Fruit fly (Drosophila melanogaster) whole organism, pupa: ENCODE results near the gene CG14641.

Experiments
- CG13204 ChIP-seq: fragments of 200-800 bp; sonication (Bioruptor generic); optimal IDR thresholded peaks from 2 replicates; lab custom pipeline; 2018; ENCODE audit warnings: missing biosample characterization, mild to moderate bottlenecking, missing genetic modification characterization, moderate library complexity
- CG14655 ChIP-seq: fragments of 200-800 bp; sonication (Bioruptor generic); optimal IDR thresholded peaks from 3 replicates; lab custom pipeline; 2017; ENCODE audit warnings: mild to moderate bottlenecking, missing biosample characterization, missing genetic modification reagents, missing genetic modification characterization
- CG15710 ChIP-seq: fragments of 200-800 bp; sonication (Bioruptor generic); optimal IDR thresholded peaks from 2 replicates; lab custom pipeline; 2018; ENCODE audit warnings: missing biosample characterization, mild to moderate bottlenecking, missing genetic modification characterization, moderate library complexity
- CG17806 ChIP-seq: fragments of 200-800 bp; sonication (Bioruptor generic); optimal IDR thresholded peaks from 2 replicates; lab custom pipeline; 2018; ENCODE audit warnings: missing biosample characterization, mild to moderate bottlenecking, missing genetic modification characterization, moderate library complexity
- CG34367 ChIP-seq: fragments of 200-800 bp; sonication (Bioruptor generic); optimal IDR thresholded peaks from 2 replicates; lab custom pipeline; 2018; ENCODE audit warnings: missing biosample characterization, mild to moderate bottlenecking, missing genetic modification characterization
- CG8159 ChIP-seq: fragments of 200-800 bp; sonication (Bioruptor generic); optimal IDR thresholded peaks from 3 replicates; lab custom pipeline; 2018; ENCODE audit warnings: missing biosample characterization, mild to moderate bottlenecking, missing genetic modification characterization, moderate library complexity
- CG8301 ChIP-seq: fragments of 200-800 bp; sonication (Bioruptor generic); optimal IDR thresholded peaks from 2 replicates; lab custom pipeline; 2018; ENCODE audit warnings: missing biosample characterization, mild to moderate bottlenecking, missing genetic modification characterization
- CG9948 ChIP-seq: fragments of 200-800 bp; sonication (Bioruptor generic); optimal IDR thresholded peaks from 2 replicates; lab custom pipeline; 2018; ENCODE audit warnings: missing biosample characterization, mild to moderate bottlenecking, missing genetic modification characterization, moderate library complexity
- Ets98B ChIP-seq: fragments of 200-800 bp; sonication (Bioruptor generic); IDR thresholded peaks from 2 replicates; pipeline ENCODE4 v1.3.6; 2022; ENCODE audit warnings: missing biosample characterization, missing genetic modification characterization
- Pif1A ChIP-seq: fragments of 200-800 bp; sonication (Bioruptor generic); optimal IDR thresholded peaks from 3 replicates; lab custom pipeline; 2016; ENCODE audit warnings: missing biosample characterization, missing genetic modification characterization
- Pif1B ChIP-seq: fragments of 200-800 bp; sonication (Bioruptor generic); optimal IDR thresholded peaks from 3 replicates; lab custom pipeline; 2016; ENCODE audit warnings: missing biosample characterization, missing genetic modification characterization
- Snoo ChIP-seq: fragments of 200-800 bp; sonication (Bioruptor generic); optimal IDR thresholded peaks from 3 replicates; lab custom pipeline; 2017; ENCODE audit warnings: missing biosample characterization, mild to moderate bottlenecking, missing genetic modification characterization, inconsistent platforms
- fd96Ca ChIP-seq: fragments of 200-800 bp; sonication (Bioruptor generic); IDR thresholded peaks from 3 replicates; pipeline ENCODE4 v1.3.6; 2022; ENCODE audit warnings: missing biosample characterization, missing genetic modification characterization

dm6 chr3R:4215264-4215993 is 16.7 kb downstream of the CG14641 start, which contains the start of gene CG14636:
- TF ChIP-seq Snoo (tag; lab: Kevin White, UChicago), result peak; percentile 63
- TF ChIP-seq Pif1B, result peak; percentile 56
- TF ChIP-seq CG8301 (tag; lab: Kevin White, UChicago), result no peak
- TF ChIP-seq CG9948, result peak; percentile 19
- peak; percentile 83 for TF ChIP-seq fd96Ca (GFP tag; lab: Robert Waterston, UW)
- peak; percentile 46 for TF ChIP-seq CG15710 (tag; lab: Kevin White, UChicago)
- no peak for TF ChIP-seq CG14655 (GFP tag; lab: Kevin White, UChicago)
- peak; percentile 33 for TF ChIP-seq CG8159 (tag; lab: Kevin White, UChicago)
- TF ChIP-seq Ets98B (GFP tag; lab: Robert Waterston, UW), result peak; percentile 65
- TF ChIP-seq CG17806 (tag; lab: Kevin White, UChicago), result peak; percentile 35
- peak; percentile 24 for TF ChIP-seq CG13204 (GFP tag; lab: Kevin White, UChicago)
- peak; percentile 78 for TF ChIP-seq Pif1A (GFP tag; lab: Kevin White, UChicago)
- TF ChIP-seq CG34367 (tag; lab: Kevin White, UChicago), result no peak
